Worm (Caenorhabditis elegans) whole organism, L4/young adult: Measurements from ENCODE around the gene rhr-2.

Experiments
- W03F9.2 ChIP-seq: fragments of 150-350 bp; optimal IDR thresholded peaks from 2 replicates; lab custom pipeline; 2014; ENCODE audit warnings: missing biosample characterization, missing genetic modification characterization
- him-1 ChIP-seq: sonication (generic microtip); optimal IDR thresholded peaks from 2 replicates; lab custom pipeline; 2016; ENCODE audit warnings: missing genotype, missing genetic modification reagents, missing genetic modification characterization, missing compliant biosample characterization

- TF ChIP-seq W03F9.2 (tag; lab: Kevin White, UChicago) (no peak), him-1 (no peak)
These were observed 24.6 kb downstream of the rhr-2 start, which contains the start of gene ceh-32 for ce11 chrV:11705399-11705798.
